Fruit fly (Drosophila melanogaster) whole organism, wandering third instar larva: ENCODE results near the gene CG9632.

Experiments
- Abd-B ChIP-seq: fragments of >200 bp; optimal IDR thresholded peaks from 2 replicates; lab custom pipeline; 2017; ENCODE audit warnings: missing biosample characterization, missing genetic modification characterization
- CG32264 ChIP-seq: fragments of 200-800 bp; sonication (Bioruptor generic); optimal IDR thresholded peaks from 2 replicates; lab custom pipeline; 2016; ENCODE audit warnings: missing biosample characterization, missing genetic modification characterization
- CG9705 ChIP-seq: fragments of 200-800 bp; sonication (Bioruptor generic); optimal IDR thresholded peaks from 2 replicates; lab custom pipeline; 2018; ENCODE audit warnings: missing biosample characterization, mild to moderate bottlenecking, missing genetic modification characterization
- CrebA ChIP-seq: fragments of 200-800 bp; sonication (Bioruptor generic); optimal IDR thresholded peaks from 2 replicates; lab custom pipeline; 2016; ENCODE audit warnings: missing biosample characterization, mild to moderate bottlenecking, missing genetic modification characterization, borderline replicate concordance
- Dfd ChIP-seq: fragments of >200 bp; optimal IDR thresholded peaks from 2 replicates; lab custom pipeline; 2017; ENCODE audit warnings: missing biosample characterization, missing genetic modification characterization
- Dif ChIP-seq: fragments of 200-275, 200-300 bp; sonication (Bioruptor generic); optimal IDR thresholded peaks from 2 replicates; lab custom pipeline; 2018; ENCODE audit warnings: missing biosample characterization, missing genetic modification characterization; ENCODE audit not compliant: partially characterized antibody
- GATAd ChIP-seq: sonication (Bioruptor generic); optimal IDR thresholded peaks from 2 replicates; lab custom pipeline; 2016; ENCODE audit warnings: missing biosample characterization, missing genetic modification characterization
- HLH106 ChIP-seq: fragments of 200-800 bp; optimal IDR thresholded peaks from 3 replicates; lab custom pipeline; 2019; ENCODE audit warnings: missing biosample characterization, mild to moderate bottlenecking, missing genetic modification characterization, moderate library complexity
- Hnf4 ChIP-seq: fragments of 200-800 bp; sonication (Bioruptor generic); optimal IDR thresholded peaks from 2 replicates; lab custom pipeline; 2016; ENCODE audit warnings: missing biosample characterization, mild to moderate bottlenecking, missing genetic modification characterization
- Hr78 ChIP-seq: fragments of >200 bp; optimal IDR thresholded peaks from 2 replicates; lab custom pipeline; 2017; ENCODE audit warnings: missing biosample characterization, missing genetic modification characterization
- Hr83 ChIP-seq: fragments of 200-300 bp; sonication (Bioruptor generic); optimal IDR thresholded peaks from 2 replicates; lab custom pipeline; 2016; ENCODE audit warnings: missing biosample characterization, mild to moderate bottlenecking, missing genetic modification characterization, moderate library complexity; ENCODE audit not compliant: poor library complexity, severe bottlenecking
- Jra ChIP-seq: sonication (Bioruptor generic); optimal IDR thresholded peaks from 2 replicates; lab custom pipeline; 2016; ENCODE audit warnings: missing biosample characterization, missing genetic modification characterization
- Mio ChIP-seq: sonication (Bioruptor generic); optimal IDR thresholded peaks from 2 replicates; lab custom pipeline; 2016; ENCODE audit warnings: missing biosample characterization, missing genetic modification characterization
- Myc ChIP-seq: fragments of >200 bp; optimal IDR thresholded peaks from 2 replicates; lab custom pipeline; 2017
- N ChIP-seq: fragments of >200 bp; optimal IDR thresholded peaks from 2 replicates; lab custom pipeline; 2018; ENCODE audit warnings: missing biosample characterization, missing external identifiers, missing genetic modification characterization
- OdsH ChIP-seq: fragments of 200-800 bp; sonication (Bioruptor generic); optimal IDR thresholded peaks from 2 replicates; lab custom pipeline; 2016; ENCODE audit warnings: missing biosample characterization, mild to moderate bottlenecking, missing genetic modification characterization
- Rel ChIP-seq, 2 experiments: fragments of 200-800 bp; sonication (Bioruptor generic) in 1 of 2; optimal IDR thresholded peaks; 2 replicates in 1 of 2; 3 replicates in 1 of 2; lab custom pipeline; 2016 to 2019; ENCODE audit warnings: mild to moderate bottlenecking in 2 of 2, missing biosample characterization in 2 of 2, missing genetic modification characterization in 2 of 2, moderate library complexity in 1 of 2
- Sp1 ChIP-seq: fragments of 200-800 bp; sonication (Bioruptor generic); optimal IDR thresholded peaks from 3 replicates; lab custom pipeline; 2019; ENCODE audit warnings: missing biosample characterization, mild to moderate bottlenecking, missing genetic modification characterization, moderate library complexity
- Vsx2 ChIP-seq: fragments of 200-300, 225-300 bp; sonication (Bioruptor generic); optimal IDR thresholded peaks from 2 replicates; lab custom pipeline; 2018; ENCODE audit warnings: missing biosample characterization, missing genetic modification characterization; ENCODE audit not compliant: partially characterized antibody
- br ChIP-seq: fragments of 200-800 bp; sonication (Bioruptor generic); optimal IDR thresholded peaks from 2 replicates; lab custom pipeline; 2016; ENCODE audit warnings: missing biosample characterization, missing genetic modification characterization
- brk ChIP-seq: fragments of 200-800 bp; sonication (Bioruptor generic); optimal IDR thresholded peaks from 2 replicates; lab custom pipeline; 2016; ENCODE audit warnings: missing biosample characterization, mild to moderate bottlenecking, missing genetic modification characterization
- dl ChIP-seq, 2 experiments: fragments of 175-275, 200-275 bp in 1 of 2; fragments of 200-275 bp in 1 of 2; sonication (Bioruptor generic); optimal IDR thresholded peaks; lab custom pipeline; 2018; ENCODE audit warnings: mild to moderate bottlenecking in 2 of 2, missing biosample characterization in 2 of 2, missing genetic modification characterization in 2 of 2, moderate library complexity in 2 of 2; ENCODE audit not compliant: partially characterized antibody in 2 of 2, insufficient read depth in 1 of 2
- dmrt93B ChIP-seq: fragments of 200-800 bp; sonication (Bioruptor generic); optimal IDR thresholded peaks from 2 replicates; lab custom pipeline; 2018; ENCODE audit warnings: missing biosample characterization, mild to moderate bottlenecking, missing genetic modification characterization
- dsf ChIP-seq: sonication (Bioruptor generic); optimal IDR thresholded peaks from 2 replicates; lab custom pipeline; 2016; ENCODE audit warnings: missing biosample characterization, missing genetic modification characterization, borderline replicate concordance
- ey ChIP-seq: fragments of 200-800 bp; sonication (Bioruptor generic); optimal IDR thresholded peaks from 2 replicates; lab custom pipeline; 2016; ENCODE audit warnings: missing biosample characterization, missing genetic modification characterization
- foxo ChIP-seq, 2 experiments: fragments of 200-800 bp; sonication (Bioruptor generic); optimal IDR thresholded peaks; 2 replicates in 1 of 2; 3 replicates in 1 of 2; lab custom pipeline; 2016 to 2017; ENCODE audit warnings: missing biosample characterization in 2 of 2, missing genetic modification characterization in 2 of 2
- fru ChIP-seq: fragments of 200-800 bp; sonication (Bioruptor generic); optimal IDR thresholded peaks from 3 replicates; lab custom pipeline; 2016; ENCODE audit warnings: missing biosample characterization, mild to moderate bottlenecking, missing genetic modification characterization
- h ChIP-seq: fragments of 200-800 bp; sonication (Bioruptor generic); optimal IDR thresholded peaks from 3 replicates; lab custom pipeline; 2016; ENCODE audit warnings: missing biosample characterization, mild to moderate bottlenecking, missing genetic modification characterization
- jim ChIP-seq: fragments of 175-275, 200-325 bp; sonication (Bioruptor generic); optimal IDR thresholded peaks from 2 replicates; lab custom pipeline; 2016; ENCODE audit warnings: missing biosample characterization, mild to moderate bottlenecking, missing genetic modification characterization
- lola ChIP-seq: fragments of >200 bp; optimal IDR thresholded peaks from 2 replicates; lab custom pipeline; 2017; ENCODE audit warnings: missing biosample characterization, missing genetic modification characterization
- pan ChIP-seq: fragments of >200 bp; optimal IDR thresholded peaks from 2 replicates; lab custom pipeline; 2017
- psq ChIP-seq: fragments of 200-800 bp; sonication (Bioruptor generic); optimal IDR thresholded peaks from 3 replicates; lab custom pipeline; 2017; ENCODE audit warnings: missing biosample characterization, mild to moderate bottlenecking, missing genetic modification characterization, moderate library complexity
- rgr ChIP-seq: fragments of 200-800 bp; sonication (Bioruptor generic); optimal IDR thresholded peaks from 3 replicates; lab custom pipeline; 2016; ENCODE audit warnings: missing biosample characterization, mild to moderate bottlenecking, missing genetic modification characterization
- sage ChIP-seq: fragments of 200-800 bp; sonication (Bioruptor generic); optimal IDR thresholded peaks from 2 replicates; lab custom pipeline; 2016; ENCODE audit warnings: missing biosample characterization, mild to moderate bottlenecking, missing genetic modification characterization
- sv ChIP-seq: fragments of 200-800 bp; sonication (Bioruptor generic); optimal IDR thresholded peaks from 3 replicates; lab custom pipeline; 2016; ENCODE audit warnings: missing biosample characterization, missing genetic modification characterization
- tai ChIP-seq: sonication (Bioruptor generic); optimal IDR thresholded peaks from 2 replicates; lab custom pipeline; 2016; ENCODE audit warnings: missing biosample characterization, missing genetic modification characterization
- usp ChIP-seq: fragments of >200 bp; optimal IDR thresholded peaks from 2 replicates; lab custom pipeline; 2017; ENCODE audit warnings: missing biosample characterization, missing genetic modification characterization
- woc ChIP-seq: sonication (Bioruptor generic); optimal IDR thresholded peaks from 2 replicates; lab custom pipeline; 2016; ENCODE audit warnings: missing biosample characterization, mild to moderate bottlenecking, missing genetic modification characterization

CG9632 gene

dm6 chr3R:15834375-15835031 is 25.5 kb upstream of the CG9632 start, which contains the start of the genes CG43317 and Arpc3A:
Gene CG43317 (minus strand): TSS chr3R:15834425.
Gene Arpc3A (plus strand): TSS chr3R:15834648.
- TF ChIP-seq Jra (GFP tag; lab: Kevin White, UChicago) (no peak), Vsx2 (GFP tag; lab: Kevin White, UChicago) (no peak), sage (GFP tag; lab: Kevin White, UChicago) (peak; percentile 40), dl (GFP tag; optimal IDR thresholded peaks at IDR 0.05; lab: Kevin White, UChicago; ENCODE audit: insufficient read depth in 1 of 2, partially characterized antibody in 2 of 2) (no peak), brk (no peak), tai (no peak), woc (no peak)

dm6 chr3R:15836864-15837824 is 22.9 kb upstream of the CG9632 start, which contains the start of the genes ND-23 and spn-E:
Gene ND-23 (minus strand): TSS chr3R:15837117.
Gene spn-E (plus strand): TSS chr3R:15837419.
- peak in 1 of 2 experiments; percentile 61 for TF ChIP-seq foxo (GFP tag; optimal IDR thresholded peaks at IDR 0.05; lab: Kevin White, UChicago)
- TF ChIP-seq psq (GFP tag; lab: Kevin White, UChicago): peak; percentile 40
- no peak for TF ChIP-seq Dfd (GFP tag; lab: Kevin White, UChicago)
- TF ChIP-seq rgr: peak; percentile 30
- TF ChIP-seq Mio: no peak
- peak; percentile 72 for TF ChIP-seq HLH106
- TF ChIP-seq Vsx2 (GFP tag; lab: Kevin White, UChicago): no peak
- no peak for TF ChIP-seq GATAd (GFP tag; lab: Kevin White, UChicago)
- no peak for TF ChIP-seq Abd-B (GFP tag; lab: Kevin White, UChicago)
- no peak for TF ChIP-seq Dif (GFP tag; lab: Kevin White, UChicago)
- no peak for TF ChIP-seq sage (GFP tag; lab: Kevin White, UChicago)
- TF ChIP-seq Hr78: no peak
- TF ChIP-seq lola (GFP tag; lab: Kevin White, UChicago): no peak
- TF ChIP-seq br (GFP tag; lab: Kevin White, UChicago): no peak
- TF ChIP-seq tai: no peak
- TF ChIP-seq N (GFP tag; lab: Kevin White, UChicago): no peak
- no peak for TF ChIP-seq ey
- TF ChIP-seq OdsH (GFP tag; lab: Kevin White, UChicago): peak; percentile 54
- TF ChIP-seq fru (GFP tag; lab: Kevin White, UChicago): no peak
- no peak for TF ChIP-seq CG32264
- TF ChIP-seq Jra (GFP tag; lab: Kevin White, UChicago): no peak
- peak; percentile 7 for TF ChIP-seq dmrt93B (GFP tag; lab: Kevin White, UChicago)
- no peak for TF ChIP-seq h (GFP tag; lab: Kevin White, UChicago)
- TF ChIP-seq pan (lab: Kevin White, UChicago): no peak
- no peak for TF ChIP-seq brk
- TF ChIP-seq woc: no peak
- no peak for TF ChIP-seq Hr83
- no peak for TF ChIP-seq Sp1
- TF ChIP-seq Rel (GFP tag; optimal IDR thresholded peaks at IDR 0.05; lab: Kevin White, UChicago): no peak
- peak; percentile 97 for TF ChIP-seq Rel (tag; optimal IDR thresholded peaks at IDR 0.05; lab: Kevin White, UChicago)
- no peak for TF ChIP-seq CrebA (GFP tag; lab: Kevin White, UChicago)
- no peak for TF ChIP-seq CG9705 (GFP tag; lab: Kevin White, UChicago)
- peak; percentile 18 for TF ChIP-seq sv
- TF ChIP-seq Hnf4 (GFP tag; lab: Kevin White, UChicago): no peak
- no peak for TF ChIP-seq usp (GFP tag; lab: Kevin White, UChicago)
- TF ChIP-seq dsf: no peak
- TF ChIP-seq dl (GFP tag; optimal IDR thresholded peaks at IDR 0.05; lab: Kevin White, UChicago; ENCODE audit: insufficient read depth in 1 of 2, partially characterized antibody in 2 of 2): no peak
- TF ChIP-seq Myc: no peak
- TF ChIP-seq jim (GFP tag; lab: Kevin White, UChicago): no peak
